Worm (Caenorhabditis elegans): ENCODE measurements around the gene ddb-1.
"Not testable (repeated sequence)": the region's sequence is repeated elsewhere in the genome, so short reads cannot be mapped to it uniquely, and the experiment has no call there.

The ddb-1 gene

DNA sequence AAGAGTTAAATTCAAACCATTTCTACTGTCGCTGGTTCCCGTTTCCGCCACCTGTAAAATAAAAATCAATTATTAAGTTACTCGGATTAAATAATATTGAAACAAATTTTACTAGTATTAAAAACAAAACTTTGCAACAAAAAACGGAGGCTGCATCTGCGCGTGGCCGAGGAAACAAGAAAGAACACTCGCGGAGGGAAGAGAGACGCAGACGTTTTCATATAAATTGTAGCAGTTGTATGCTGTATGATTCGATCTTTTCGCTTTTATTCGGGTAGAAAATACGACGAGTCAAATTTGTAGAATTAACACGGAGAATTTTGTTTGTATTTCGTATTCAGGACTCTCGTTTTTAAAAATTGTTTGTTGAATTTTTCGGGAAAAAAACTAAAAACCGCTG is 24.7 kb upstream of the ddb-1 start, which contains the start of gene B0001.3:
Gene B0001.3, minus strand, starts transcription at position 55 of the 400 bp plus-strand sequence.
- no peak for TF ChIP-seq pag-3 (tag; optimal IDR thresholded peaks at IDR 0.05; ENCODE audit: borderline replicate concordance)
- no peak for TF ChIP-seq hlh-15 (tag; optimal IDR thresholded peaks at IDR 0.05)
- no peak for TF ChIP-seq elt-4 (tag; optimal IDR thresholded peaks at IDR 0.05)

DNA sequence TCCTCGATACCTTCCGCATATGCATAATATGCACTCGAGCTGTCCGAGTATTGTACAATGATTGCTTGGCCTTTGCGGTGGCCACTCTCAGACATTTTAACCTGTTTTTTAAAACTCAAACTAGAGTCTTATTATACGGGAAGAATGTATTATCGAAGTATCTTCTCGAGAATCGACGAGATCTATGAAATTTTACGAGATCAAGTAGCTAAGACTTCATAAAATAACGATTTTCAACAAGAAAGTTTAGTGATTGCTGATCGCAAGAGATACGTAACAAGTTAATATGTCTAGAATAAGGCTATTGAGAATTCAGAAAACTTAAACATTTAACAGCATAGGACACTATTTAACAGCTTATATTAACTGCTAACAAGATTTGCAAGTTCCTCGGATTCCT is 22.3 kb upstream of the ddb-1 start, which contains the start of gene B0001.5:
Gene B0001.5, minus strand, starts transcription at position 101 of the 400 bp plus-strand sequence.
- no peak for TF ChIP-seq C08G9.2 (tag; optimal IDR thresholded peaks at IDR 0.05)
- no peak for TF ChIP-seq zip-5 (tag; optimal IDR thresholded peaks at IDR 0.05)
- TF ChIP-seq T23F11.4 (GFP tag; optimal IDR thresholded peaks at IDR 0.05) = no peak
- TF ChIP-seq ceh-14 (tag; optimal IDR thresholded peaks at IDR 0.05) = no peak
- no peak for TF ChIP-seq fkh-6 (tag; optimal IDR thresholded peaks at IDR 0.05)
- TF ChIP-seq tbx-2 (tag; optimal IDR thresholded peaks at IDR 0.05) = no peak
- TF ChIP-seq ceh-19 (GFP tag; optimal IDR thresholded peaks at IDR 0.05) = no peak
- TF ChIP-seq pha-2 (tag; optimal IDR thresholded peaks at IDR 0.05) = no peak
- no peak for TF ChIP-seq pros-1 (tag; optimal IDR thresholded peaks at IDR 0.05)
- TF ChIP-seq madf-2 (tag; optimal IDR thresholded peaks at IDR 0.05) = no peak
- no peak for TF ChIP-seq syd-9 (tag; optimal IDR thresholded peaks at IDR 0.05)
- no peak for TF ChIP-seq ceh-48 (tag; optimal IDR thresholded peaks at IDR 0.05)
- TF ChIP-seq sox-2 (GFP tag; IDR thresholded peaks at IDR 0.05) = no peak
- no peak for TF ChIP-seq Y22D7AL.16 (tag; optimal IDR thresholded peaks at IDR 0.05)
- no peak for TF ChIP-seq npax-4 (tag; optimal IDR thresholded peaks at IDR 0.05)
- no peak for TF ChIP-seq ceh-22 (tag; optimal IDR thresholded peaks at IDR 0.05)
- TF ChIP-seq fkh-10 (GFP tag; optimal IDR thresholded peaks at IDR 0.05) = no peak
- no peak for TF ChIP-seq sox-4 (tag; optimal IDR thresholded peaks at IDR 0.05)
- TF ChIP-seq nfya-1 (tag; optimal IDR thresholded peaks at IDR 0.05) = no peak

- TF ChIP-seq nhr-232 (tag; optimal IDR thresholded peaks at IDR 0.05) = no peak
Measured at ce11 chrIV:12140959-12141358, 20.0 kb upstream of the ddb-1 start, which contains the start of gene B0001.8. Gene B0001.8 (minus strand): TSS chrIV:12141059.

DNA sequence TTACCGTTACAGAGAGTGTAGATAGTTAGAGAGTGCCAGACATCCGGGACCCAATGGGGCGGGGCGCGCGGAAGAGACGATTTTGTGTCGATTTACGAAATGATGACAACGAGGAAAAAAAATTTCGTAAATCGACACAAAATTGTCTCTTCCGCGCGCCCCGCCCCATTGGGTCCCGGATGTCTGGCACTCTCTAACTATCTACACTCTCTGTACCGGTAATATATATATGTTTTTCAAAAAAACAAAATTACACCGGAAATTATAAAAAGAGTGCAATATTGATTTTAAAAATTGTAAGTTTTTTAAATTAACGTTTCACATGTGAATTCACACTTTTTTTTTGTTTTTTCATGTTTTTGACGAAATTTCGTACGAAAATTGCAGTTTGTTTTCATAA is 17.1 kb upstream of the ddb-1 start, which contains the start of gene B0001.4:
Gene B0001.4, minus strand, starts transcription at position 101 of the 400 bp plus-strand sequence.
- not testable (repeated sequence) for TF ChIP-seq sox-4, syd-9, ceh-34 (tag; optimal IDR thresholded peaks at IDR 0.05)

- TF ChIP-seq eyg-1 (tag; optimal IDR thresholded peaks at IDR 0.05) (no peak), sox-4 (tag; optimal IDR thresholded peaks at IDR 0.05) (no peak)
Measured at ce11 chrIV:12134991-12135390, 14.0 kb upstream of the ddb-1 start.

DNA sequence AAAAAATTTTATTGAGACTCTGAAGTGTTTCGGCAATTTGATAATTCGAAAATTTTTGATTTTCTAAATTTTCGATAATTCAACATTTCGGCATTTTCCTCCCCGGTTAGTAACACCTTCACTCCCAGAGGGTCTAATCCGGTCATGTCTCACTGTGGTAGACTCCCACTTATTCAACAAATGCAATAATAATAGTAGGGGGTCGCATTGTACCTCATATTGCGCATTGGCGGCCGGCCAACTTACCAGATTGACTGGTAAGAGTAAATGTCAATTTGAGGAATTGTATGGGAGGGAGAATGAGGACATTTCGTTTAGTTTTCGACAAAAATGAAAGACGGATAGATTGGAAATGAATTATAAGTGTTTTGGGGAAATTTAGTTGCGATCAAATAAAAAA is 12.8 kb upstream of the ddb-1 start:
- TF ChIP-seq tbx-2 (tag; optimal IDR thresholded peaks at IDR 0.05) (no peak), che-1 (tag; optimal IDR thresholded peaks at IDR 0.05) (no peak), ceh-31 (tag; optimal IDR thresholded peaks at IDR 0.05) (no peak), nfya-1 (tag; optimal IDR thresholded peaks at IDR 0.05) (no peak), fax-1 (tag; optimal IDR thresholded peaks at IDR 0.05) (no peak), pat-9 (tag; optimal IDR thresholded peaks at IDR 0.05) (no peak), ceh-45 (GFP tag; IDR thresholded peaks at IDR 0.05) (no peak), T23F11.4 (GFP tag; optimal IDR thresholded peaks at IDR 0.05) (no peak), ahr-1 (tag; optimal IDR thresholded peaks at IDR 0.05) (no peak), nhr-11 (tag; optimal IDR thresholded peaks at IDR 0.05) (no peak), unc-3 (GFP tag; conservative IDR thresholded peaks at IDR 0.05) (no peak), unc-3 (tag; optimal IDR thresholded peaks at IDR 0.05) (no peak), K02D7.2 (tag; optimal IDR thresholded peaks at IDR 0.05) (no peak)
